Worm (Caenorhabditis elegans): Measurements from ENCODE around the gene F26D2.3.

- TF ChIP-seq egl-27 (tag; optimal IDR thresholded peaks at IDR 0.05) (no peak), hif-1 (tag; optimal IDR thresholded peaks at IDR 0.05) (no peak), nhr-237 (tag; optimal IDR thresholded peaks at IDR 0.05) (no peak), ztf-11 (tag; optimal IDR thresholded peaks at IDR 0.05) (no peak)
Measured at ce11 chrV:16443626-16444025, 35.9 kb downstream of the F26D2.3 start, which contains the start of gene srh-141.
